Fruit fly (Drosophila melanogaster) ovary, adult (tissue): ENCODE results near the gene Prestin.

ENCODE experiments used
- CG17801 ChIP-seq: fragments of 200-800 bp; optimal IDR thresholded peaks from 2 replicates; lab custom pipeline; 2019; ENCODE audit warnings: missing biosample characterization, mild to moderate bottlenecking, missing genetic modification characterization, moderate library complexity; ENCODE audit not compliant: partially characterized antibody

The Prestin gene

DNA sequence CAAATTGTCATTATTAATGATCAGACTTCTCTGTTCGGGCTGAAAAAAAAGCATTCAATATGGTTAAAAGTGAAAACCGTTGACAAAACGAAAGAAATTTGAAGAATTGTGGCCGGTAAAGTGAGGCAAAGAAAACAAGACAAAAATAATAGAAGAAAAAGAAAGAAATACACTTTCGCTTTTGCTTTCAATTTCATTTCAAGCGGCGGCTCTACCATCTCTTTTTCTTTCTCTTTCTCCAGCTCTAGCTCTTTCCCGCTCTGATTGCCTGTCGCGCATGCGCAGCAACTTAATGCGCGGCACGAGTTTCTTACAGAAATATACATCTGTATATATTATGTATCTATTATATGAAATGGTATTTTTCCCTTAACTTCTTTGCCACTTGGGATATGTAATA lies 29.7 kb upstream of the Prestin start:
- TF ChIP-seq CG17801, result no peak

- no peak for TF ChIP-seq CG17801
Observed at dm6 chr3L:17935032-17935431, 27.4 kb upstream of the Prestin start.

- TF ChIP-seq CG17801, result no peak
Observed at dm6 chr3L:17933788-17934318, 26.2 kb upstream of the Prestin start.

DNA sequence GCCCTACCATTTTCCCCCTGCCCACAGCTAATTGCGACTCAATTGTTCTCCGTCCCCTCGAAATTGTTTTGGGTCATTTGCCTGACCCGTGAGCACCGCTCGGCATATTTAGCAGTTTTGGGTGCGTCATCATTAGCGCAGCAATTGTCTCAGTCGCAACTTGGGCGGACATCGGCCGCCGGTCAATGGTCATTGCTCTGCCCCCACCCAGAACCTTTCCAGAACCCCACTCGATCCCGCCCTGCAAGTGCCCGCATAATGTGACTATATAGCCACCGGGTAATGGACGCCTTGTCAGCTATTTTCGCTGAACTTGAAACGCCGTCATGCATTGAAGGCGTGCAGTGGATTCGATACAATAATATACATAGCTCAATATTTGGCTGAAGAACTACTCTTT lies 25.5 kb upstream of the Prestin start:
- TF ChIP-seq CG17801, result peak; percentile 13

- TF ChIP-seq CG17801, result no peak
Observed at dm6 chr3L:17931887-17932286, 24.3 kb upstream of the Prestin start.

DNA sequence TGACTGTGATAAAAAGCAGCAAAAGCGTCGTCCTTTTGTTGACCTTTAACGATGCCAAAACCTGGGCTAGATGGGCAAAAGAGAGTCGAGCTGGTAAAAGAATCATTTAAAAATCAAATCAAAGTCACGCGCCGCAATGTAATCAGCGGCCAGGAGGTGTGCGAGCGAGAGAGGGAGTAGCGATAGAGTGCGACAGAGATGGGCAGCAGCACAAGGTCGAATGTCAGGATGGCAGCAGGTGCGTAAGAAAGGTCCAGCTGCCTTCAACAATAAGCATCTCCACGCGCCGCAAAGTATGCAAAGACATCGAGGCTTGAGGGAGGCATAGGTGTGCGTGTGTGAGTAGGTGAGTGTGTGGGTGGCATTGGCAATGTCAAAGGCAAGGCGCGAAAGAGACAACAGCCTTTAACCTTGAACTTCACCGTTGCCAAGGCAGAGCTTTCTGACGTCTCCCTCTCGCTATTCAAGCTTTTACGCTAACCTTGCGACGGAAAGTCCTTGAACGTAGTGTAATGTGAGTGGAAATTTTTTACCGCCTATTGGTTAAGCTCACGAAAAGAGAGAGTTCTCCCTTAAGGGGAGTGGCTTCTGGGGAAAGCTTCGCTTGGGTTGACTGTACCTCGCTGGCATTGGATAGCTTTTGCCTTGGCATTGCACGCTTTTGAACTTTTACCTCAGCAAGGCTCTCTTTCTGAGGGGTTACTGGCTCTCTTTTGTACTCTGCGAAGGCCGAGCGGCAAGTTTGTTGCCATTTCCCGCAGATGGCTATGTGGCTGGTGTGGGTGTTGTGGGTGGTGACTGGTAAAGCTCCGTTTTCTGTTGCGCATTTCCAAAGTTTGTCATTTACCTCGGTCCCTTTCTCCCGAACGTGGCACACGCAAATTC lies 22.3 kb upstream of the Prestin start:
- TF ChIP-seq CG17801, result no peak

DNA sequence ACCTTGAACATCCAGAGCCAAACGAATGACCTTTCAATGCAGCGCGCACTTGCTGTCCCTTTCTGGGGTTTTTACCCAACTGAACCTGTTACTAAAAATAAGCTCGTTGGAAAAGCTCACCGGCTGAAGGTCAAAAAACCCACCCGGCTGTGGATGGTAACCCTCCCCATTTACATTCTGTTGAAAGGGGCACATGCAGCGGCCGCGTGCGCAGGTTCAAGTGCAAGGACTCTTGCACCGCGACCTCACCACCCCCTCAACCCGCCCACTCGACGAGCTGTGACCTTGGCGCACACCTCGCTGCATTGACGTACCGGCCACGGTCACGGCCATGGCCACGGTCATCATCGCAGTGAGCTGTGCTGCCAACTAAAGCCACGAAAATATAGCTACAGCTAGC lies 20.5 kb upstream of the Prestin start:
- no peak for TF ChIP-seq CG17801

DNA sequence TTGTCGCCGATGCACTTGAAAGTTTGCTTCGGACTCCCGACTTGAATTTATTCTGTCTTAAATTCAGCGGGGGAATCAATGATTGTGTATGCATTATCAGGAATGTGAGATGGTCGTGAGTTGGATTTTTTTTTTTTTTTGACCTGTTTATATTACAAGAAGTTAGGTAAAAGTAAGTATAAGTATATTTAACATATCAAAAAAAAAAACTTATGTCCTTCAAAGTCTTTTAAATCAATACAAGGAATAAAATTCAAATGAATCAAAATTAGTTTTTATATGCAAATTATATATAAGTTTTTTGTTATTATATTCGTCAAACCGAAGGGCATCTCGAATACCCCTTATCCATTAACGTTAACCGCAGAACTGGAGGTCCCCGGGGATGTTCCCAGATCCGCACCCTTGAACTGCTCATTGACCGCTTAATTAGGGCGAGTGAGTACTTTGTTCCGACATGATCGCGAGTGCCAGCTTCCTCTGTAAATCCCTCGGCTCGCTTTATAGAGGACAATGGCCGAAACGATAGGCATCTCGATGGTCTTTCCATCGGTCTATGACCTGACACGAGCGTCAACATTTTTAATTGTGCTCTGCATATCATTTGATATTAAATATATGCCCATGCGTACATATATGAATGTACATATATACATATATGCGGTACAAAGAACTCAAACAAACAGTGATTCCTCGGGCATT lies 19.1 kb upstream of the Prestin start:
- no peak for TF ChIP-seq CG17801

DNA sequence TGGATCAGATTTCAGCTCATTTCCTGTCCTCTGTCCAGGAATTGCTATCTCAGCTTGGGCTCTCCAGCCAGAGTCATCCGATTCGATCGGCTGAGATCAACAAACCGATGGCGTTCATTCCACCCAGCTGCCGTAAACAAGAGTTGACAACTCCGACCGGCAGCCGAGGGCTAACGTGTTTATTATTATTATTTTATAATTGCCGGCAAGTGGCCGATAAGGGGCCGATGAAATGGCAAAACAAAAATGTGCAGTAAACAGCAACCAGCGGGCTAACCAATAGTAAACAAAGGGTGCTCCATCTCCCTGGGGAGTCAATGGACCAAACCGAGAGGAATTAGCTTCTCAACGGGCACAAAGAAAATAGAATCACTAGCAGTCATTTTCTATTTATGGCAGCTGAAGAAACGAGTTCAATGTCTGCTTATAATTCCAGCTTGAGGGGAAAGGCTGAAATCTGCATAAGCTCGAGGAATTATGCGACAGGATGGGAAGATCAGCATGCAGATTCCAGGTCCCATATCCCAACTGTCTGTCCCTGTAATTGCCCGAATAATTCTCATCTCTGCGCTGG lies 17.7 kb upstream of the Prestin start:
- TF ChIP-seq CG17801, result no peak

dm6 chr3L:17924005-17924755 lies 16.6 kb upstream of the Prestin start:
- TF ChIP-seq CG17801, result no peak

dm6 chr3L:17922182-17923102 lies 14.8 kb upstream of the Prestin start:
- TF ChIP-seq CG17801, result no peak

dm6 chr3L:17921462-17921861 lies 13.8 kb upstream of the Prestin start:
- no peak for TF ChIP-seq CG17801

dm6 chr3L:17917687-17918434 lies 10.2 kb upstream of the Prestin start:
- TF ChIP-seq CG17801, result no peak

dm6 chr3L:17915792-17916540 lies 8.4 kb upstream of the Prestin start:
- TF ChIP-seq CG17801, result no peak
